Fruit fly (Drosophila melanogaster): ENCODE measurements around the gene CG42337.

The CG42337 gene

dm6 chr3L:21185622-21186021 lies 7.5 kb downstream of the CG42337 start (continued):
- TF ChIP-seq onecut (GFP tag; IDR thresholded peaks at IDR 0.05) = peak; percentile 97
- TF ChIP-seq CG10366 (GFP tag; IDR thresholded peaks at IDR 0.05) = peak; percentile 33; the same call in 1 of the 2 replicates

DNA sequence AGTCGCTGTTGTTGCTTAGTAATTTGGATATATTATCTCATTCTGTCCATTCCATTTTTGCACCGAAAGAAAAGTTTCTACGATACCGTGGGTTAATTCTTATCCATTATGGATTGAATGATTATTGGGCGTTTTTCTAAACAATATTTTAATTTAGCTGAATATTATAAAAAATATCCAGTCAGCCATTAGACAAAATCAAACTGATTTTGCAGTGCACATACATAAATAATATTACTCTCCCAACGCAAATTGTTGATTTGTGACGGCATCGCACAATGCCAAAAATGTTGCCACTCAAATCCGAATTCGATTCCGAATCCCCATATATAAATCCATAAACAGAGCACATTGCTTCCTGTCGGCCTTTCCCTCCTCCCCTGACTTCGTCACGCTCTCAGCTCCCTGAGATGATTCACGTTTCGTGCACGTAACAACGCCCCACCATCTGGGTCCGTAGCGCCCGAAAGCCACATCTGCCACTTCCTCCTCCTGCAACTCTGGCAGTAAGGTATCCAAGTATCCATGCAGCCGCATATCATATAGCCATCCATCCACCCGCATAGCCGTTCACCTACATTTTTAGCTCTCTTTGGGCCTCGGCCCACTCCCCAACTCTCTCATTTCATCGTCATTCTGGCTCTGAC lies 16.1 kb downstream of the CG42337 start:
- TF ChIP-seq CG16815 (GFP tag; optimal IDR thresholded peaks at IDR 0.05) = peak; percentile 31
- peak; percentile 20 for TF ChIP-seq psq (GFP tag; optimal IDR thresholded peaks at IDR 0.05)
- TF ChIP-seq CG9437 (GFP tag; optimal IDR thresholded peaks at IDR 0.05) = no peak
- peak; percentile 49 for TF ChIP-seq bab2 (GFP tag; optimal IDR thresholded peaks at IDR 0.05)
- peak; percentile 34 for TF ChIP-seq Dad (GFP tag; optimal IDR thresholded peaks at IDR 0.05)
- no peak for TF ChIP-seq repo (GFP tag; optimal IDR thresholded peaks at IDR 0.05)
- no peak for TF ChIP-seq tap (tag; optimal IDR thresholded peaks at IDR 0.05)
- no peak for TF ChIP-seq kni (GFP tag; optimal IDR thresholded peaks at IDR 0.05)
- no peak for TF ChIP-seq CG10979 (tag; optimal IDR thresholded peaks at IDR 0.05)
- TF ChIP-seq Ssrp (tag; optimal IDR thresholded peaks at IDR 0.05) = peak; percentile 12
- TF ChIP-seq esg (GFP tag; conservative IDR thresholded peaks at IDR 0.05) = peak; percentile 67
- 0 out of 2 replicates have a peak, but pooled peaks have one; percentile 11 for TF ChIP-seq ro (GFP tag; IDR thresholded peaks at IDR 0.05)
- TF ChIP-seq Camta (GFP tag; optimal IDR thresholded peaks at IDR 0.05) = peak; percentile 36
- TF ChIP-seq Elba2 (GFP tag; optimal IDR thresholded peaks at IDR 0.05) = no peak
- no peak for TF ChIP-seq Sin3A (optimal IDR thresholded peaks at IDR 0.05)
- TF ChIP-seq CG8359 (GFP tag; optimal IDR thresholded peaks at IDR 0.05; ENCODE audit: borderline replicate concordance) = no peak
- no peak for TF ChIP-seq CG3407 (GFP tag; optimal IDR thresholded peaks at IDR 0.05)
- no peak for TF ChIP-seq Tbp (GFP tag; optimal IDR thresholded peaks at IDR 0.05)
- peak; percentile 52; the same call in 2 of the 3 replicates for TF ChIP-seq ci (GFP tag; IDR thresholded peaks at IDR 0.05)
- TF ChIP-seq Fer2 (tag; optimal IDR thresholded peaks at IDR 0.05) = peak; percentile 7
- TF ChIP-seq Six4 (GFP tag; optimal IDR thresholded peaks at IDR 0.05) = no peak
- TF ChIP-seq CG6272 (GFP tag; IDR thresholded peaks at IDR 0.05) = peak; percentile 49; the same call in 1 of the 2 replicates
- TF ChIP-seq CG32532 (GFP tag; IDR thresholded peaks at IDR 0.05) = peak; percentile 93
- TF ChIP-seq CG13424 (tag; optimal IDR thresholded peaks at IDR 0.05) = peak; percentile 57
- no peak for TF ChIP-seq CG18262 (tag; optimal IDR thresholded peaks at IDR 0.05)
- no peak for TF ChIP-seq luna (GFP tag; optimal IDR thresholded peaks at IDR 0.05)
- no peak for TF ChIP-seq sr (GFP tag; IDR thresholded peaks at IDR 0.05)
- TF ChIP-seq CG2889 (GFP tag; IDR thresholded peaks at IDR 0.05) = peak; percentile 71; the same call in 2 of the 3 replicates
- TF ChIP-seq CG9797 (GFP tag; optimal IDR thresholded peaks at IDR 0.05) = no peak
- TF ChIP-seq gsb-n (tag; optimal IDR thresholded peaks at IDR 0.05) = no peak
- 0 out of 3 replicates have a peak, but pooled peaks have one; percentile 17 for TF ChIP-seq otp (GFP tag; IDR thresholded peaks at IDR 0.05)
- TF ChIP-seq CG4617 (GFP tag; optimal IDR thresholded peaks at IDR 0.05; ENCODE audit: borderline replicate concordance) = no peak
- TF ChIP-seq CG9727 (GFP tag; optimal IDR thresholded peaks at IDR 0.05) = peak; percentile 69
- TF ChIP-seq peb (GFP tag; IDR thresholded peaks at IDR 0.05) = no peak
- TF ChIP-seq toy (GFP tag; IDR thresholded peaks at IDR 0.05) = peak; percentile 74
- TF ChIP-seq slbo (GFP tag; IDR thresholded peaks at IDR 0.05) = peak; percentile 93
- no peak for TF ChIP-seq insv (GFP tag; optimal IDR thresholded peaks at IDR 0.05)
- peak; percentile 74 for TF ChIP-seq crol (GFP tag; IDR thresholded peaks at IDR 0.05)
- TF ChIP-seq gce (GFP tag; IDR thresholded peaks at IDR 0.05) = no peak
- TF ChIP-seq CG12659 (GFP tag; optimal IDR thresholded peaks at IDR 0.05) = peak; percentile 73
- peak; percentile 68 for TF ChIP-seq klu (GFP tag; IDR thresholded peaks at IDR 0.05)
- peak; percentile 70 for TF ChIP-seq stc (GFP tag; IDR thresholded peaks at IDR 0.05)
- peak; percentile 52; the same call in 1 of the 2 replicates for TF ChIP-seq cas (GFP tag; IDR thresholded peaks at IDR 0.05)
- TF ChIP-seq vfl (GFP tag; optimal IDR thresholded peaks at IDR 0.05) = no peak
- no peak for TF ChIP-seq CG10462 (GFP tag; optimal IDR thresholded peaks at IDR 0.05)
- peak; percentile 30 for TF ChIP-seq exex (tag; optimal IDR thresholded peaks at IDR 0.05)
- TF ChIP-seq Side (GFP tag; optimal IDR thresholded peaks at IDR 0.05) = no peak
- TF ChIP-seq CG5245 (GFP tag; optimal IDR thresholded peaks at IDR 0.05) = no peak

Data from whole organism, embryonic.